Fruit fly (Drosophila melanogaster): Measurements from ENCODE around the gene CG14196.

Gene CG14196

dm6 chrX:19241790-19242373, at the start of gene CG14196:
CG14196 (minus strand) TSS chrX:19241840.
- TF ChIP-seq CTCF (optimal IDR thresholded peaks at IDR 0.05): peak; percentile 31 to 42
- no peak for TF ChIP-seq CG8478 (optimal IDR thresholded peaks at IDR 0.05)

DNA sequence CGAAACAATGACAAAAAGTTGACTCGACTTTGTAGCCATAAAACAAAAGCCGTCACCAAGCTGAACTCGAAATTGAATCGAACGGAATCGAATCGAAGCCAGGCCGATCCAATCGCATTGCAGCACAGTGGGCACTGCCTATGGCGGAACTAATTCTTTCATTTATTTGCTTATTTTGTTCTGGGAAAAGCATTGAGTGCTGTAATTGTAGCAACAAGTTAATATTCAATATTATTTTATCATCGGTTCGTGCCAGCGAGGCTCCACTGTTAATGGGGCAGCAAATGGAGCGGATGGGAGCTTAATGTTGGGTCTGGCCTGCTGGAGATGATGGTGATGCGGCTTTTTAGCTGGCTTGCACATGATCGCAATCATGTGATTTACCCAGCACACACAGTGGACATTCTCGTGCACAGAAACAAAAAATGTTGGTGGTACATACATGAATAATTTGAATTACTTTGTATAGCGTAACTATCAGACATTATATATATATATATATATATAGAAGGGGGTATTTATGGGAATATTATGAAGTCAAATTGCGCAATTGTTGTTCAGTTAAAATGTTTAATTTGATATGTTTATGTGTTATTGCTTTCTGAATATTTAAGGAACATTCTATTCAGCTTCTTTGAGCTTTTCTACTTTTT, 47.8 kb upstream of the CG14196 start:
- TF ChIP-seq CG8478 (optimal IDR thresholded peaks at IDR 0.05) (no peak), CTCF (optimal IDR thresholded peaks at IDR 0.05) (no peak)

- TF ChIP-seq CTCF (optimal IDR thresholded peaks at IDR 0.05) (no peak), CG8478 (optimal IDR thresholded peaks at IDR 0.05) (no peak)
Observed at dm6 chrX:19287784-19288183, 46.1 kb upstream of the CG14196 start.

dm6 chrX:19286235-19286634, 44.6 kb upstream of the CG14196 start:
- TF ChIP-seq CTCF (optimal IDR thresholded peaks at IDR 0.05) (no peak), CG8478 (optimal IDR thresholded peaks at IDR 0.05) (no peak)

- no peak for TF ChIP-seq CTCF (optimal IDR thresholded peaks at IDR 0.05)
- TF ChIP-seq CG8478 (optimal IDR thresholded peaks at IDR 0.05): no peak
Observed at dm6 chrX:19285441-19285840, 43.8 kb upstream of the CG14196 start.

- TF ChIP-seq CTCF (optimal IDR thresholded peaks at IDR 0.05): no peak
- no peak for TF ChIP-seq CG8478 (optimal IDR thresholded peaks at IDR 0.05)
Observed at dm6 chrX:19281271-19281670, 39.6 kb upstream of the CG14196 start.

DNA sequence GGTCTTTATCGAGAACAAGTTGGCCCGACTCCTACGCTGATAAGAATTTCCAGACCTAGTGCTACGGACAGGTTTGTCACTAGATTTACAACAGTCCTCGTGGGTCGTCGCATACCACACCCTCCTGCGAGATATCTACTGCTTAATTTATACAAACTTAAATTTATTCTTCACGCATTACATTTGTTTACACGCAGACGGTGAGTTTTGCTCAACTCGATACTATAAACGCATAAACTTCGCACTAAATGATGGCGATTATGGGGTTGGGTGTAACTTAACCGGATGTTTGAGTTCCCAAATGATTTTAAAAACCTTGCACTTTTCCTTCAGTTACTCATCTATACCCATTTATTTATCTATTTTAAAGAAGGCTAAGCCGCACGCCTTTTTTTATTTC, 39.0 kb upstream of the CG14196 start:
- TF ChIP-seq CG8478 (optimal IDR thresholded peaks at IDR 0.05): no peak
- TF ChIP-seq CTCF (optimal IDR thresholded peaks at IDR 0.05): no peak

- TF ChIP-seq CTCF (optimal IDR thresholded peaks at IDR 0.05) (no peak), CG8478 (optimal IDR thresholded peaks at IDR 0.05) (no peak)
Observed at dm6 chrX:19280249-19280648, 38.6 kb upstream of the CG14196 start, which contains the start of gene CG8028. CG8028 (minus strand) TSS chrX:19280349.

- no peak for TF ChIP-seq CG8478 (optimal IDR thresholded peaks at IDR 0.05)
- TF ChIP-seq CTCF (optimal IDR thresholded peaks at IDR 0.05): no peak
Observed at dm6 chrX:19278395-19278794, 36.8 kb upstream of the CG14196 start.

DNA sequence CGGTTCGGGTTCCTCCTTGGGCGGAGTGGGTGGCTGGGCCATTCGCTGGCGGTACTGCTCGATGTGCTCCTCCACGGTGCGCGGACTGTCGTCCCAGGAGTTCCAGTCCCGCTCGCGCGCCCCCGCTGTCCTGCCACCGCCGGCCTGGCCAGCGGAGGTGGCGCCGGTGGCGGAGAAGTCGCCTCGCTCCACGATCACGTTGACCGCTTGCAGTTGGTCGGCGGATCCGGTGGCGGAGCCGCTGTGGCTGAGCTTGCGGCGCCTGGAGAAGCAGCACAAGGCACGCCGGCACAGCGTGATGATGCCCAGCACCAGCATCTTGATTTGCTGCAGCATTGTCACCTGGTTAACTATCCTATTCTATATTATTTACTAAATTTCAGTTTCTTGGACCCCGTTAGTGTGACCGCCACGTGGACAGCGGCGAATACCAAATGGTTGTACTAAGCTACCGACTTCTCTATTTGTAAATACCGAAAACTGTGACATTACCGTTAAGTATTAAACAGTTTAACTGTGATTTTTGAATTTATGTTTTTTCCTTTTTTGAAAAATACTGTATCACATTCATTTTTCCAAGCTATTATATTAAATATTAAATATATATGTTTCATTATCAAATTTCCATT, 35.0 kb upstream of the CG14196 start, which contains the start of the genes CG32537 and CG32536:
TSS of gene CG32537 (minus strand) at position 51 of the 629 bp plus-strand sequence.
TSS of gene CG32536 (minus strand) at position 410 of the 629 bp plus-strand sequence.
- TF ChIP-seq CG8478 (optimal IDR thresholded peaks at IDR 0.05) (no peak), CTCF (optimal IDR thresholded peaks at IDR 0.05) (no peak)

dm6 chrX:19268484-19269068, 26.9 kb upstream of the CG14196 start, which contains the start of gene CG8010:
CG8010 (minus strand) TSS chrX:19268896.
- no peak for TF ChIP-seq CG8478 (optimal IDR thresholded peaks at IDR 0.05)
- TF ChIP-seq CTCF (optimal IDR thresholded peaks at IDR 0.05): peak; percentile 27 to 35

- TF ChIP-seq CTCF (optimal IDR thresholded peaks at IDR 0.05): no peak
- TF ChIP-seq CG8478 (optimal IDR thresholded peaks at IDR 0.05): no peak
Observed at dm6 chrX:19265802-19266479, 24.3 kb upstream of the CG14196 start.

DNA sequence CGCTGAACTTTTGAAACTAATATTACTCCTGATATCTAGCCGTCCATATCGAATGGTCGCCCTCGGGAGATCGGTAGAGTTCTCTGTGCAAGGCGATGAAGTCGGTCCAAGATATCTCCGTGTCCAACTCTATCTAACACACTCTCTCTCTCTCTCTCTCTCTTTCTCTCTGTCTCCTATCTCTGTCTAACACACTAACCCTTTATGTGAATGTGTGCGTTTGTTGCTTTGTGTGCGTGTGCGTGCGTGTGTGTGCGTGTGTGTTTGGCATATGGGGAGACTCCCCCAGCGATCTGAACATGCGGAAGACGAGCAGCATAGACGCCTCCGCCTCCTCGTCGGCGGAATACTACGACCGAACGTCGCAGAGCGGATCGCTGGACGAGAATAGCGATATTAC, 22.8 kb upstream of the CG14196 start:
- TF ChIP-seq CG8478 (optimal IDR thresholded peaks at IDR 0.05) (no peak), CTCF (optimal IDR thresholded peaks at IDR 0.05) (no peak)

- TF ChIP-seq CG8478 (optimal IDR thresholded peaks at IDR 0.05): no peak
Observed at dm6 chrX:19262553-19262952, 20.9 kb upstream of the CG14196 start.

dm6 chrX:19261528-19262102, 20.0 kb upstream of the CG14196 start, which contains the start of gene Vav:
Vav (plus strand) TSS chrX:19261820.
- TF ChIP-seq CTCF (optimal IDR thresholded peaks at IDR 0.05): peak; percentile 7 to 35
- TF ChIP-seq CG8478 (optimal IDR thresholded peaks at IDR 0.05): no peak

Data from S2 (cell line).